Fruit fly (Drosophila melanogaster) whole organism, embryonic: Measurements from ENCODE around the gene CG42693.

Source experiments
- Antp ChIP-seq: fragments of 200-800 bp; sonication (Bioruptor generic); optimal IDR thresholded peaks from 3 replicates; lab custom pipeline; 2016; ENCODE audit warnings: missing biosample characterization, missing genetic modification characterization
- BtbVII ChIP-seq: fragments of 200-800 bp; sonication (Bioruptor generic); optimal IDR thresholded peaks from 3 replicates; lab custom pipeline; 2017; ENCODE audit warnings: missing biosample characterization, mild to moderate bottlenecking, missing genetic modification characterization
- CG10462 ChIP-seq: fragments of 200-800 bp; sonication (Bioruptor generic); optimal IDR thresholded peaks from 2 replicates; lab custom pipeline; 2016; ENCODE audit warnings: missing biosample characterization, missing genetic modification characterization
- CG10979 ChIP-seq: fragments of 200-800 bp; sonication (Bioruptor generic); optimal IDR thresholded peaks from 2 replicates; lab custom pipeline; 2018; ENCODE audit warnings: missing biosample characterization, mild to moderate bottlenecking, missing genetic modification characterization, moderate library complexity
- CG11456 ChIP-seq: fragments of 200-800 bp; sonication (Bioruptor generic); IDR thresholded peaks from 3 replicates; pipeline ENCODE4 v1.3.6; 2022; ENCODE audit warnings: missing biosample characterization, missing genetic modification characterization
- CG11560 ChIP-seq: fragments of 200-800 bp; sonication (Bioruptor generic); IDR thresholded peaks from 3 replicates; pipeline ENCODE4 v1.3.6; 2022; ENCODE audit warnings: missing biosample characterization, missing genetic modification characterization
- CG12155 ChIP-seq: fragments of 200-800 bp; sonication (Bioruptor generic); optimal IDR thresholded peaks from 3 replicates; lab custom pipeline; 2016; ENCODE audit warnings: missing biosample characterization, missing genetic modification characterization
- CG12391 ChIP-seq: fragments of 200-800 bp; sonication (Bioruptor generic); optimal IDR thresholded peaks from 3 replicates; lab custom pipeline; 2018; ENCODE audit warnings: missing biosample characterization, mild to moderate bottlenecking, missing genetic modification characterization, moderate library complexity
- CG12744 ChIP-seq: fragments of 200-800 bp; sonication (Bioruptor generic); optimal IDR thresholded peaks from 2 replicates; lab custom pipeline; 2016; ENCODE audit warnings: missing biosample characterization, missing genetic modification characterization
- CG13123 ChIP-seq: fragments of 200-800 bp; sonication (Bioruptor generic); optimal IDR thresholded peaks from 2 replicates; lab custom pipeline; 2016; ENCODE audit warnings: missing biosample characterization, missing genetic modification characterization
- CG14014 ChIP-seq: fragments of 200-800 bp; sonication (Bioruptor generic); IDR thresholded peaks from 2 replicates; pipeline ENCODE4 v1.3.6; 2022; ENCODE audit warnings: missing biosample characterization, missing genetic modification characterization
- CG16815 ChIP-seq: fragments of 200-800 bp; sonication (Bioruptor generic); optimal IDR thresholded peaks from 3 replicates; lab custom pipeline; 2017; ENCODE audit warnings: missing biosample characterization, mild to moderate bottlenecking, missing genetic modification characterization
- CG17829 ChIP-seq: fragments of 200-800 bp; optimal IDR thresholded peaks from 2 replicates; lab custom pipeline; 2019; ENCODE audit warnings: missing biosample characterization, mild to moderate bottlenecking, missing genetic modification characterization, moderate library complexity
- CG18764 ChIP-seq: fragments of 200-800 bp; sonication (Bioruptor generic); optimal IDR thresholded peaks from 3 replicates; lab custom pipeline; 2016; ENCODE audit warnings: missing biosample characterization, missing genetic modification characterization
- CG2120 ChIP-seq: fragments of 200-800 bp; sonication (Bioruptor generic); optimal IDR thresholded peaks from 3 replicates; lab custom pipeline; 2016; ENCODE audit warnings: missing biosample characterization, missing genetic modification characterization
- CG31441 ChIP-seq: fragments of 200-800 bp; sonication (Bioruptor generic); IDR thresholded peaks from 2 replicates; pipeline ENCODE4 v1.3.6; 2022; ENCODE audit warnings: missing biosample characterization, missing genetic modification characterization
- CG33213 ChIP-seq: fragments of 200-800 bp; sonication (Bioruptor generic); optimal IDR thresholded peaks from 3 replicates; lab custom pipeline; 2016; ENCODE audit warnings: missing biosample characterization, missing genetic modification characterization
- CG4282 ChIP-seq: fragments of 200-800 bp; sonication (Bioruptor generic); optimal IDR thresholded peaks from 2 replicates; lab custom pipeline; 2016; ENCODE audit warnings: missing biosample characterization, missing genetic modification characterization
- CG7928 ChIP-seq: fragments of 200-800 bp; sonication (Bioruptor generic); optimal IDR thresholded peaks from 2 replicates; lab custom pipeline; 2017; ENCODE audit warnings: missing biosample characterization, mild to moderate bottlenecking, missing genetic modification characterization
- CG8388 ChIP-seq: fragments of 200-800 bp; sonication (Bioruptor generic); optimal IDR thresholded peaks from 2 replicates; lab custom pipeline; 2019; ENCODE audit warnings: missing biosample characterization, mild to moderate bottlenecking, missing genetic modification characterization, moderate library complexity
- Dll ChIP-seq: fragments of 200-800 bp; sonication (Bioruptor generic); IDR thresholded peaks from 4 replicates; pipeline ENCODE4 v1.3.6; 2022; ENCODE audit warnings: missing biosample characterization, missing genetic modification characterization; ENCODE audit not compliant: partially characterized antibody
- Dref ChIP-seq: fragments of 200-800 bp; sonication (Bioruptor generic); IDR thresholded peaks from 2 replicates; pipeline ENCODE4 v1.3.6; 2022; ENCODE audit warnings: missing biosample characterization, missing genetic modification characterization
- H2.0 ChIP-seq: fragments of 200-800 bp; sonication (Bioruptor generic); IDR thresholded peaks from 2 replicates; pipeline ENCODE4 v1.3.6; 2022; ENCODE audit warnings: missing biosample characterization, missing genetic modification characterization
- HLHmδ ChIP-seq: fragments of 200-800 bp; sonication (Bioruptor generic); optimal IDR thresholded peaks from 2 replicates; lab custom pipeline; 2018; ENCODE audit warnings: missing biosample characterization, mild to moderate bottlenecking, missing genetic modification characterization, moderate library complexity
- Hmr ChIP-seq: fragments of 200-800 bp; sonication (Bioruptor generic); optimal IDR thresholded peaks from 3 replicates; lab custom pipeline; 2017; ENCODE audit warnings: mild to moderate bottlenecking, missing biosample characterization, missing genetic modification reagents, missing genetic modification characterization
- Lim3 ChIP-seq: fragments of 200-800 bp; sonication (Bioruptor generic); IDR thresholded peaks from 2 replicates; pipeline ENCODE4 v1.3.6; 2022; ENCODE audit warnings: missing biosample characterization, missing genetic modification characterization
- NC2α ChIP-seq: fragments of 200-800 bp; sonication (Bioruptor generic); optimal IDR thresholded peaks from 2 replicates; lab custom pipeline; 2016; ENCODE audit warnings: missing biosample characterization, missing genetic modification characterization
- Nf-YB ChIP-seq: fragments of 200-800 bp; sonication (Bioruptor generic); optimal IDR thresholded peaks from 3 replicates; lab custom pipeline; 2019; ENCODE audit warnings: missing biosample characterization, mild to moderate bottlenecking, missing genetic modification characterization, moderate library complexity
- Optix ChIP-seq: fragments of 200-800 bp; sonication (Bioruptor generic); IDR thresholded peaks from 3 replicates; pipeline ENCODE4 v1.3.6; 2022; ENCODE audit warnings: missing biosample characterization, missing genetic modification characterization
- Side ChIP-seq: fragments of 200-800 bp; sonication (Bioruptor generic); optimal IDR thresholded peaks from 2 replicates; lab custom pipeline; 2016; ENCODE audit warnings: missing biosample characterization, missing genetic modification characterization
- Six4 ChIP-seq: fragments of 200-800 bp; sonication (Bioruptor generic); optimal IDR thresholded peaks from 2 replicates; lab custom pipeline; 2016; ENCODE audit warnings: missing biosample characterization, missing genetic modification characterization
- Xrp1 ChIP-seq: fragments of 200-800 bp; sonication (Bioruptor generic); IDR thresholded peaks from 2 replicates; pipeline ENCODE4 v1.3.6; 2022; ENCODE audit warnings: missing biosample characterization, missing genetic modification characterization
- ac ChIP-seq: fragments of 200-800 bp; sonication (Bioruptor generic); optimal IDR thresholded peaks from 3 replicates; lab custom pipeline; 2017; ENCODE audit warnings: missing biosample characterization, mild to moderate bottlenecking, missing genetic modification characterization
- ase ChIP-seq: fragments of 200-800 bp; sonication (Bioruptor generic); IDR thresholded peaks from 3 replicates; pipeline ENCODE4 v1.3.6; 2022; ENCODE audit warnings: missing biosample characterization, missing genetic modification characterization
- caup ChIP-seq: fragments of 200-800 bp; sonication (Bioruptor generic); optimal IDR thresholded peaks from 3 replicates; lab custom pipeline; 2017; ENCODE audit warnings: missing biosample characterization, mild to moderate bottlenecking, missing genetic modification characterization, moderate library complexity; ENCODE audit not compliant: severe bottlenecking
- chif ChIP-seq, 2 experiments: fragments of 200-800 bp; sonication (Bioruptor generic); optimal IDR thresholded peaks; 3 replicates each; lab custom pipeline; 2016; ENCODE audit warnings: missing biosample characterization in 2 of 2, missing genetic modification characterization in 2 of 2
- croc ChIP-seq: fragments of 200-800 bp; sonication (Bioruptor generic); conservative IDR thresholded peaks from 3 replicates; pipeline ENCODE4 v1.3.6; 2022; ENCODE audit warnings: missing biosample characterization, missing genetic modification characterization
- dimm ChIP-seq: fragments of 200-800 bp; sonication (Bioruptor generic); IDR thresholded peaks from 2 replicates; pipeline ENCODE4 v1.3.6; 2022; ENCODE audit warnings: missing biosample characterization, missing genetic modification characterization
- dm ChIP-seq: fragments of 200-800 bp; sonication (Bioruptor generic); optimal IDR thresholded peaks from 3 replicates; lab custom pipeline; 2016; ENCODE audit warnings: missing biosample characterization, missing genetic modification characterization
- emc ChIP-seq: fragments of 200-800 bp; sonication (Bioruptor generic); optimal IDR thresholded peaks from 2 replicates; lab custom pipeline; 2016; ENCODE audit warnings: missing biosample characterization, missing genetic modification characterization
- fru ChIP-seq: fragments of >200 bp; optimal IDR thresholded peaks from 2 replicates; lab custom pipeline; 2017
- gsb-n ChIP-seq: fragments of 200-800 bp; sonication (Bioruptor generic); optimal IDR thresholded peaks from 3 replicates; lab custom pipeline; 2018; ENCODE audit warnings: missing biosample characterization, mild to moderate bottlenecking, missing genetic modification characterization
- h ChIP-seq: fragments of >200 bp; optimal IDR thresholded peaks from 2 replicates; lab custom pipeline; 2017
- hkb ChIP-seq, 2 experiments: fragments of 200-800 bp in 1 of 2; fragments of >200 bp in 1 of 2; sonication (Bioruptor generic) in 1 of 2; IDR thresholded peaks in 1 of 2; optimal IDR thresholded peaks in 1 of 2; 2 replicates each; pipeline versions ENCODE4 v1.3.6 to Lab custom; 2017 to 2022; ENCODE audit warnings: missing biosample characterization in 1 of 2, missing genetic modification characterization in 1 of 2
- ind ChIP-seq: fragments of 200-800 bp; sonication (Bioruptor generic); optimal IDR thresholded peaks from 3 replicates; lab custom pipeline; 2016; ENCODE audit warnings: missing biosample characterization, missing genetic modification characterization
- mam ChIP-seq: fragments of 200-800 bp; sonication (Bioruptor generic); optimal IDR thresholded peaks from 3 replicates; lab custom pipeline; 2016; ENCODE audit warnings: missing biosample characterization, missing genetic modification characterization
- onecut ChIP-seq: fragments of 200-800 bp; sonication (Bioruptor generic); IDR thresholded peaks from 2 replicates; pipeline ENCODE4 v1.3.6; 2022; ENCODE audit warnings: missing biosample characterization, missing genetic modification characterization
- otp ChIP-seq: fragments of 200-800 bp; sonication (Bioruptor generic); IDR thresholded peaks from 3 replicates; pipeline ENCODE4, ENCODE4 v1.3.6; 2022; ENCODE audit warnings: missing biosample characterization, missing genetic modification characterization
- phol ChIP-seq: fragments of 200-800 bp; sonication (Bioruptor generic); optimal IDR thresholded peaks from 3 replicates; lab custom pipeline; 2018; ENCODE audit warnings: missing biosample characterization, mild to moderate bottlenecking, missing genetic modification characterization, moderate library complexity
- pnt ChIP-seq: fragments of 200-800 bp; sonication (Bioruptor generic); optimal IDR thresholded peaks from 3 replicates; lab custom pipeline; 2016; ENCODE audit warnings: missing biosample characterization, missing genetic modification characterization
- sc ChIP-seq, 3 experiments: fragments of >200 bp in 2 of 3; fragments of 200-800 bp in 1 of 3; sonication (Bioruptor generic) in 1 of 3; optimal IDR thresholded peaks; 2 replicates in 2 of 3; 3 replicates in 1 of 3; lab custom pipeline; 2017; ENCODE audit warnings: mild to moderate bottlenecking in 1 of 3, missing biosample characterization in 1 of 3, missing genetic modification characterization in 1 of 3, missing genetic modification reagents in 1 of 3
- schlank ChIP-seq: fragments of 200-800 bp; sonication (Bioruptor generic); optimal IDR thresholded peaks from 2 replicates; lab custom pipeline; 2018; ENCODE audit warnings: missing biosample characterization, mild to moderate bottlenecking, missing genetic modification characterization
- vfl ChIP-seq: fragments of 200-800 bp; sonication (Bioruptor generic); optimal IDR thresholded peaks from 2 replicates; lab custom pipeline; 2016; ENCODE audit warnings: missing biosample characterization, missing genetic modification characterization

CG42693 gene

dm6 chr3R:31706895-31707238 is 1.3 kb downstream of the CG42693 start (continued):
- TF ChIP-seq schlank (tag; lab: Kevin White, UChicago) (no peak), vfl (GFP tag; lab: Kevin White, UChicago) (no peak), fru (lab: Kevin White, UChicago) (no peak), CG11456 (GFP tag; lab: Robert Waterston, UW) (no peak), CG12391 (tag; lab: Kevin White, UChicago) (peak; percentile 14), H2.0 (GFP tag; lab: Robert Waterston, UW) (no peak), Side (GFP tag; lab: Kevin White, UChicago) (no peak), h (lab: Kevin White, UChicago) (no peak), phol (tag; lab: Kevin White, UChicago) (peak; percentile 40), ase (GFP tag; lab: Robert Waterston, UW) (no peak), CG12155 (GFP tag; lab: Kevin White, UChicago) (no peak), CG13123 (GFP tag; lab: Kevin White, UChicago) (no peak), Optix (GFP tag; lab: Robert Waterston, UW) (no peak), CG4282 (GFP tag; lab: Kevin White, UChicago) (no peak), pnt (GFP tag; lab: Kevin White, UChicago) (peak; percentile 0), onecut (GFP tag; lab: Robert Waterston, UW) (no peak), CG11560 (tag; lab: Robert Waterston, UW) (no peak), CG16815 (GFP tag; lab: Kevin White, UChicago) (peak; percentile 21), BtbVII (no peak), Six4 (GFP tag; lab: Kevin White, UChicago) (peak; percentile 4), mam (no peak), HLHmδ (GFP tag; lab: Kevin White, UChicago) (no peak), CG2120 (GFP tag; lab: Kevin White, UChicago) (no peak), ac (GFP tag; lab: Kevin White, UChicago) (peak; percentile 38), Nf-YB (GFP tag; lab: Kevin White, UChicago) (no peak), Lim3 (GFP tag; lab: Robert Waterston, UW) (no peak), CG8388 (GFP tag; lab: Kevin White, UChicago) (peak; percentile 5), hkb (optimal IDR thresholded peaks at IDR 0.05; lab: Kevin White, UChicago) (no peak), hkb (GFP tag; IDR thresholded peaks at IDR 0.05; lab: Robert Waterston, UW) (no peak), Dll (no peak), emc (GFP tag; lab: Kevin White, UChicago) (no peak), CG31441 (GFP tag; lab: Robert Waterston, UW) (peak; percentile 32), chif (GFP tag; optimal IDR thresholded peaks at IDR 0.05; lab: Kevin White, UChicago) (peak in 1 of 2 experiments; percentile 13), dm (no peak), gsb-n (no peak), NC2α (GFP tag; lab: Kevin White, UChicago) (no peak), CG7928 (GFP tag; lab: Kevin White, UChicago) (no peak), Dref (GFP tag; lab: Robert Waterston, UW) (no peak), CG12744 (GFP tag; lab: Kevin White, UChicago) (no peak), CG17829 (peak; percentile 21), Antp (no peak), CG10462 (GFP tag; lab: Kevin White, UChicago) (no peak), CG10979 (tag; lab: Kevin White, UChicago) (peak; percentile 50), CG14014 (no peak), croc (GFP tag; lab: Robert Waterston, UW) (no peak), dimm (GFP tag; lab: Robert Waterston, UW) (no peak), CG33213 (GFP tag; lab: Kevin White, UChicago) (no peak), CG18764 (no peak), Xrp1 (GFP tag; lab: Robert Waterston, UW) (peak; percentile 23; the same call in 1 of the 2 replicates), caup (no peak), Hmr (no peak), ind (GFP tag; lab: Kevin White, UChicago) (no peak), sc (optimal IDR thresholded peaks at IDR 0.05; lab: Kevin White, UChicago) (no peak), sc (GFP tag; optimal IDR thresholded peaks at IDR 0.05; lab: Kevin White, UChicago) (no peak), otp (GFP tag; lab: Robert Waterston, UW) (no peak)
